Fruit fly (Drosophila melanogaster): Measurements from ENCODE around the gene CG34367.

The CG34367 gene

DNA sequence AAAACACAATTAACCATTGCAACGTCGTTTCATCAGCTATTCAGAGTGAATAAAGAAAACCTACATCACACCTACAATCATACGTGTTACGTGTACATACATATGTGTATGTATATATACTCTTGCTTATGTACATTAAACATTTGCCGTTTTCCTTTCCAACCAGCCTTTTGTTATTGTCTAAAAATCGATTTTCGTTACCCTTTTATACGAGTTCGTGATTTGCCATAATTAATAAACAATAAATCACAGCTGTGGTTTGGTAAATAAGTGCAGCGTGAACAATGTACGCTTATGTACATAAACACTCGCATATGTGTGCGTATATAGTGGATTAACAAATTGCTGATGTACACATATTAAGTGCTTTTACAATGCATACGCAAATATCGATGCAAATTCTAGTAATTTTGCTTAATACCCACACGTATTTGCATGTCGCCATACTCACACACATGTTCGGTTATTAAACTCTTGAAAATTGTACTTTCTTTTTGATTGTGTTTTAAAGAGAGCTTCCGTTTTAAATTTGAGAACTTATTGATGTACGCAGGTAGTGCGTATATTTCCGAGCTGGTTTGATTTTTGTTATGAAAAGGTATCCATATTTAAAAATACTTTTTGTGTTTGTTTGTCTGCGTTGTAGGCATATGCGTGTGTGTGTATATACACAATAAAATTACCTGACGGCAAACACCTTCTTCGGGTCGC, 43.3 kb upstream of the CG34367 start (continued):
- TF ChIP-seq croc (GFP tag; conservative IDR thresholded peaks at IDR 0.05) (no peak), dimm (GFP tag; IDR thresholded peaks at IDR 0.05) (no peak), Usf (GFP tag; optimal IDR thresholded peaks at IDR 0.05) (no peak), Hey (tag; optimal IDR thresholded peaks at IDR 0.05) (no peak), Atf3 (GFP tag; optimal IDR thresholded peaks at IDR 0.05) (no peak), CG10543 (GFP tag; optimal IDR thresholded peaks at IDR 0.05) (no peak), Blimp-1 (GFP tag; optimal IDR thresholded peaks at IDR 0.05) (no peak), Pdp1 (GFP tag; optimal IDR thresholded peaks at IDR 0.05) (peak in 1 of 2 experiments; percentile 74), CG8924 (tag; optimal IDR thresholded peaks at IDR 0.05) (peak; percentile 12), luna (GFP tag; optimal IDR thresholded peaks at IDR 0.05) (no peak), CG2202 (tag; optimal IDR thresholded peaks at IDR 0.05) (no peak), CG42726 (GFP tag; IDR thresholded peaks at IDR 0.05; ENCODE audit: partially characterized antibody) (no peak), CG12071 (GFP tag; optimal IDR thresholded peaks at IDR 0.05) (no peak), CG11696 (GFP tag; IDR thresholded peaks at IDR 0.05) (no peak), maf-S (GFP tag; optimal IDR thresholded peaks at IDR 0.05) (no peak), cas (GFP tag; IDR thresholded peaks at IDR 0.05) (no peak), ab (GFP tag; optimal IDR thresholded peaks at IDR 0.05) (no peak), kah (GFP tag; optimal IDR thresholded peaks at IDR 0.05) (no peak), yki (optimal IDR thresholded peaks at IDR 0.05) (no peak), CG14710 (tag; optimal IDR thresholded peaks at IDR 0.05) (no peak), Hmx (GFP tag; optimal IDR thresholded peaks at IDR 0.05) (no peak), Xrp1 (GFP tag; IDR thresholded peaks at IDR 0.05) (0 out of 2 replicates have a peak, but pooled peaks have one; percentile 6), CHES-1-like (GFP tag; optimal IDR thresholded peaks at IDR 0.05) (no peak), vfl (GFP tag; optimal IDR thresholded peaks at IDR 0.05) (no peak), Nf-YB (GFP tag; optimal IDR thresholded peaks at IDR 0.05) (no peak), Trl (optimal IDR thresholded peaks at IDR 0.05) (no peak), Trl (GFP tag; optimal IDR thresholded peaks at IDR 0.05) (no peak), Sry-δ (GFP tag; optimal IDR thresholded peaks at IDR 0.05) (no peak), CG18011 (GFP tag; optimal IDR thresholded peaks at IDR 0.05) (no peak), Ptx1 (GFP tag; IDR thresholded peaks at IDR 0.05) (no peak), CG7987 (GFP tag; optimal IDR thresholded peaks at IDR 0.05) (peak; percentile 61), CG30403 (GFP tag; optimal IDR thresholded peaks at IDR 0.05) (no peak), odd (GFP tag; optimal IDR thresholded peaks at IDR 0.05) (peak; percentile 56), CG13775 (GFP tag; optimal IDR thresholded peaks at IDR 0.05) (no peak), CG7745 (tag; optimal IDR thresholded peaks at IDR 0.05) (no peak), mirr (GFP tag; optimal IDR thresholded peaks at IDR 0.05) (peak; percentile 13), tx (GFP tag; optimal IDR thresholded peaks at IDR 0.05) (no peak), inv (GFP tag; IDR thresholded peaks at IDR 0.05; ENCODE audit: partially characterized antibody) (no peak), CG8290 (GFP tag; optimal IDR thresholded peaks at IDR 0.05) (no peak), CG8290 (tag; optimal IDR thresholded peaks at IDR 0.05) (no peak), gfzf (GFP tag; optimal IDR thresholded peaks at IDR 0.05) (no peak), gem (tag; optimal IDR thresholded peaks at IDR 0.05) (no peak), CG2120 (GFP tag; optimal IDR thresholded peaks at IDR 0.05) (no peak), zen2 (GFP tag; IDR thresholded peaks at IDR 0.05; ENCODE audit: partially characterized antibody) (no peak), her (GFP tag; optimal IDR thresholded peaks at IDR 0.05) (no peak), chif (GFP tag; optimal IDR thresholded peaks at IDR 0.05) (no peak), Ssrp (tag; optimal IDR thresholded peaks at IDR 0.05) (no peak), CG13296 (GFP tag; optimal IDR thresholded peaks at IDR 0.05) (peak; percentile 60), al (GFP tag; IDR thresholded peaks at IDR 0.05) (no peak), CG6813 (GFP tag; optimal IDR thresholded peaks at IDR 0.05) (no peak), CG9797 (GFP tag; optimal IDR thresholded peaks at IDR 0.05) (no peak)

All from whole organism, embryonic.